Fruit fly (Drosophila melanogaster) whole organism, prepupa: ENCODE results near the gene pzg.

ENCODE experiments used
- Blimp-1 ChIP-seq: fragments of 200-800 bp; sonication (Bioruptor generic); optimal IDR thresholded peaks from 3 replicates; lab custom pipeline; 2017; ENCODE audit warnings: missing biosample characterization, missing genetic modification characterization, mild to moderate bottlenecking, moderate library complexity, missing genetic modification reagents
- CG11294 ChIP-seq: fragments of 200-800 bp; sonication (Bioruptor generic); IDR thresholded peaks from 2 replicates; pipeline ENCODE4 v1.3.6; 2022; ENCODE audit warnings: missing biosample characterization, missing genetic modification characterization
- CG11762 ChIP-seq: fragments of 200-800 bp; sonication (Bioruptor generic); optimal IDR thresholded peaks from 3 replicates; lab custom pipeline; 2016; ENCODE audit warnings: missing biosample characterization, missing genetic modification characterization; ENCODE audit not compliant: insufficient read depth
- CG15336 ChIP-seq: fragments of 200-800 bp; sonication (Bioruptor generic); IDR thresholded peaks from 2 replicates; pipeline ENCODE4 v1.3.6; 2022; ENCODE audit warnings: missing biosample characterization, missing genetic modification characterization
- CG1621 ChIP-seq: fragments of 200-800 bp; sonication (Bioruptor generic); optimal IDR thresholded peaks from 3 replicates; lab custom pipeline; 2018; ENCODE audit warnings: missing biosample characterization, mild to moderate bottlenecking, missing genetic modification characterization
- CG3919 ChIP-seq: fragments of 200-800 bp; sonication (Bioruptor generic); optimal IDR thresholded peaks from 3 replicates; lab custom pipeline; 2016; ENCODE audit warnings: missing biosample characterization, missing genetic modification characterization
- CG6163 ChIP-seq: fragments of 200-800 bp; sonication (Bioruptor generic); IDR thresholded peaks from 3 replicates; pipeline ENCODE4 v1.3.6; 2022; ENCODE audit warnings: missing biosample characterization, missing genetic modification characterization
- CG6276 ChIP-seq: fragments of 200-800 bp; sonication (Bioruptor generic); optimal IDR thresholded peaks from 2 replicates; lab custom pipeline; 2017; ENCODE audit warnings: missing biosample characterization, mild to moderate bottlenecking, missing genetic modification characterization
- CG6792 ChIP-seq: fragments of 200-800 bp; sonication (Bioruptor generic); optimal IDR thresholded peaks from 3 replicates; lab custom pipeline; 2016; ENCODE audit warnings: missing biosample characterization, missing genetic modification characterization
- CG6808 ChIP-seq: fragments of 200-800 bp; sonication (Bioruptor generic); optimal IDR thresholded peaks from 3 replicates; lab custom pipeline; 2017; ENCODE audit warnings: missing biosample characterization, missing genetic modification characterization, mild to moderate bottlenecking, moderate library complexity, missing genetic modification reagents
- CG6854 ChIP-seq: fragments of 200-800 bp; sonication (Bioruptor generic); optimal IDR thresholded peaks from 2 replicates; lab custom pipeline; 2017; ENCODE audit warnings: missing biosample characterization, mild to moderate bottlenecking, missing genetic modification characterization
- CG7368 ChIP-seq: fragments of 200-800 bp; sonication (Bioruptor generic); optimal IDR thresholded peaks from 3 replicates; lab custom pipeline; 2016; ENCODE audit warnings: missing biosample characterization, missing genetic modification characterization
- CG8119 ChIP-seq: fragments of 200-800 bp; sonication (Bioruptor generic); IDR thresholded peaks from 3 replicates; pipeline ENCODE4 v1.3.6; 2022; ENCODE audit warnings: missing biosample characterization, missing genetic modification characterization
- CG8319 ChIP-seq: fragments of 200-800 bp; sonication (Bioruptor generic); optimal IDR thresholded peaks from 3 replicates; lab custom pipeline; 2016; ENCODE audit warnings: missing biosample characterization, missing genetic modification characterization
- CG8632 ChIP-seq: fragments of 200-800 bp; sonication (Bioruptor generic); optimal IDR thresholded peaks from 3 replicates; lab custom pipeline; 2016; ENCODE audit warnings: missing biosample characterization, missing genetic modification characterization
- CG9139 ChIP-seq: fragments of 200-800 bp; sonication (Bioruptor generic); optimal IDR thresholded peaks from 3 replicates; lab custom pipeline; 2017; ENCODE audit warnings: missing biosample characterization, mild to moderate bottlenecking, missing genetic modification characterization
- Eip75B ChIP-seq: fragments of 200-800 bp; sonication (Bioruptor generic); optimal IDR thresholded peaks from 3 replicates; lab custom pipeline; 2016; ENCODE audit warnings: missing biosample characterization, missing genetic modification characterization
- Eip78C ChIP-seq: fragments of 200-800 bp; sonication (Bioruptor generic); peaks from one replicate; lab custom pipeline; 2016; ENCODE audit warnings: missing biosample characterization, missing genetic modification characterization
- Eip93F ChIP-seq: fragments of 200-800 bp; sonication (Bioruptor generic); optimal IDR thresholded peaks from 2 replicates; lab custom pipeline; 2016; ENCODE audit warnings: missing biosample characterization, mild to moderate bottlenecking, missing genetic modification characterization
- Ets21C ChIP-seq: fragments of 200-800 bp; sonication (Bioruptor generic); optimal IDR thresholded peaks from 3 replicates; lab custom pipeline; 2016; ENCODE audit warnings: missing biosample characterization, missing genetic modification characterization
- Hr4 ChIP-seq: fragments of 200-800 bp; sonication (Bioruptor generic); optimal IDR thresholded peaks from 3 replicates; lab custom pipeline; 2016; ENCODE audit warnings: missing biosample characterization, missing genetic modification characterization
- Sox14 ChIP-seq: fragments of 200-800 bp; sonication (Bioruptor generic); optimal IDR thresholded peaks from 3 replicates; lab custom pipeline; 2016; ENCODE audit warnings: missing biosample characterization, missing genetic modification characterization
- cyc ChIP-seq: fragments of 200-800 bp; sonication (Bioruptor generic); optimal IDR thresholded peaks from 3 replicates; lab custom pipeline; 2016; ENCODE audit warnings: missing biosample characterization, missing genetic modification characterization
- dsx ChIP-seq: fragments of 200-800 bp; optimal IDR thresholded peaks from 3 replicates; lab custom pipeline; 2019; ENCODE audit warnings: missing biosample characterization, mild to moderate bottlenecking, missing genetic modification characterization, moderate library complexity; ENCODE audit not compliant: poor library complexity, severe bottlenecking
- esn ChIP-seq: fragments of 200-800 bp; sonication (Bioruptor generic); optimal IDR thresholded peaks from 2 replicates; lab custom pipeline; 2016; ENCODE audit warnings: missing biosample characterization, mild to moderate bottlenecking, missing genetic modification characterization, moderate library complexity
- fkh ChIP-seq: fragments of 200-800 bp; sonication (Bioruptor generic); optimal IDR thresholded peaks from 3 replicates; lab custom pipeline; 2017; ENCODE audit warnings: missing biosample characterization, mild to moderate bottlenecking, missing genetic modification characterization, moderate library complexity
- net ChIP-seq: fragments of 200-800 bp; sonication (Bioruptor generic); optimal IDR thresholded peaks from 3 replicates; lab custom pipeline; 2016; ENCODE audit warnings: missing biosample characterization, missing genetic modification characterization
- pdm3 ChIP-seq: fragments of 200-800 bp; sonication (Bioruptor generic); optimal IDR thresholded peaks from 3 replicates; lab custom pipeline; 2016; ENCODE audit warnings: missing biosample characterization, missing genetic modification characterization
- salr ChIP-seq, 2 experiments: fragments of 200-800 bp; sonication (Bioruptor generic); optimal IDR thresholded peaks; 3 replicates each; lab custom pipeline; 2016 to 2018; ENCODE audit warnings: missing biosample characterization in 2 of 2, missing genetic modification characterization in 2 of 2, mild to moderate bottlenecking in 1 of 2
- spab ChIP-seq: fragments of 200-800 bp; sonication (Bioruptor generic); optimal IDR thresholded peaks from 2 replicates; lab custom pipeline; 2017; ENCODE audit warnings: missing biosample characterization, mild to moderate bottlenecking, missing genetic modification characterization, missing genetic modification reagents
- vri ChIP-seq: fragments of 200-800 bp; sonication (Bioruptor generic); optimal IDR thresholded peaks from 3 replicates; lab custom pipeline; 2016; ENCODE audit warnings: missing biosample characterization, mild to moderate bottlenecking, missing genetic modification characterization

The pzg gene

dm6 chr3L:21283795-21284194 lies 2.1 kb upstream of the pzg start:
- no peak for TF ChIP-seq CG8632
- no peak for TF ChIP-seq Eip93F (GFP tag; lab: Kevin White, UChicago)
- no peak for TF ChIP-seq vri
- TF ChIP-seq CG6163 (GFP tag; lab: Robert Waterston, UW), result no peak
- TF ChIP-seq CG6792, result no peak
- TF ChIP-seq CG7368 (GFP tag; lab: Kevin White, UChicago), result no peak

- no peak for TF ChIP-seq CG6854 (GFP tag; lab: Kevin White, UChicago)
- peak; percentile 37 for TF ChIP-seq Eip93F (GFP tag; lab: Kevin White, UChicago)
- peak; percentile 81 for TF ChIP-seq vri
- peak; percentile 55 for TF ChIP-seq Eip78C (GFP tag; lab: Kevin White, UChicago)
- no peak for TF ChIP-seq CG3919 (GFP tag; lab: Kevin White, UChicago)
- no peak for TF ChIP-seq CG11294 (GFP tag; lab: Robert Waterston, UW)
- TF ChIP-seq fkh (GFP tag; lab: Kevin White, UChicago), result peak; percentile 35
Observed at dm6 chr3L:21284720-21285638, 920 bp upstream of the pzg start.

- TF ChIP-seq Eip78C (GFP tag; lab: Kevin White, UChicago), result peak; percentile 2
- TF ChIP-seq esn, result no peak
Observed at dm6 chr3L:21290336-21290735, 4.4 kb downstream of the pzg start.

dm6 chr3L:21291055-21291454 lies 5.2 kb downstream of the pzg start:
- TF ChIP-seq net (GFP tag; lab: Kevin White, UChicago), result no peak
- no peak for TF ChIP-seq dsx
- TF ChIP-seq Blimp-1, result no peak
- TF ChIP-seq CG6276, result no peak
- TF ChIP-seq Sox14 (GFP tag; lab: Kevin White, UChicago), result no peak
- TF ChIP-seq spab, result no peak
- TF ChIP-seq esn, result no peak
- TF ChIP-seq pdm3 (GFP tag; lab: Kevin White, UChicago), result no peak
- TF ChIP-seq, all 60 proteins: peak for 0

- no peak for TF ChIP-seq salr (GFP tag; optimal IDR thresholded peaks at IDR 0.05; lab: Kevin White, UChicago)
- TF ChIP-seq CG3919 (GFP tag; lab: Kevin White, UChicago), result no peak
- TF ChIP-seq pdm3 (GFP tag; lab: Kevin White, UChicago), result no peak
- TF ChIP-seq cyc (GFP tag; lab: Kevin White, UChicago), result no peak
- TF ChIP-seq CG1621 (tag; lab: Kevin White, UChicago), result no peak
- TF ChIP-seq CG15336, result no peak
- no peak for TF ChIP-seq CG8632
- TF ChIP-seq CG6808 (GFP tag; lab: Kevin White, UChicago), result no peak
- no peak for TF ChIP-seq CG8319 (GFP tag; lab: Kevin White, UChicago)
- TF ChIP-seq CG8119, result no peak
Observed at dm6 chr3L:21292700-21293099, 6.8 kb downstream of the pzg start, which contains the start of gene Cpr78Ca. Gene Cpr78Ca, minus strand, starts transcription at chr3L:21292800.

dm6 chr3L:21294202-21294601 lies 8.3 kb downstream of the pzg start, which contains the start of gene Cpr78Cb:
Gene Cpr78Cb, plus strand, starts transcription at chr3L:21294492.
- TF ChIP-seq CG11762 (GFP tag; lab: Kevin White, UChicago) (no peak), CG9139 (GFP tag; lab: Kevin White, UChicago) (no peak), cyc (GFP tag; lab: Kevin White, UChicago) (no peak), Eip75B (GFP tag; lab: Kevin White, UChicago) (no peak), Hr4 (GFP tag; lab: Kevin White, UChicago) (no peak), CG8319 (GFP tag; lab: Kevin White, UChicago) (no peak), Ets21C (GFP tag; lab: Kevin White, UChicago) (no peak), CG15336 (no peak)
